Fruit fly (Drosophila melanogaster): ENCODE measurements around the gene CG17493.

CG17493 gene

dm6 chr2L:22550040-22550439 lies at the start of gene CG17493:
TSS of gene CG17493 (plus strand) at chr2L:22550064.
- no peak for TF ChIP-seq noc (tag; optimal IDR thresholded peaks at IDR 0.05)

- TF ChIP-seq noc (tag; optimal IDR thresholded peaks at IDR 0.05) = no peak
Measured at dm6 chr2L:22536488-22537041, 13.3 kb upstream of the CG17493 start, which contains the start of gene RpL5. TSS of gene RpL5 (minus strand) at chr2L:22536884.

dm6 chr2L:22537368-22537767 lies 12.5 kb upstream of the CG17493 start, which contains the start of gene CG17490:
TSS of gene CG17490 (plus strand) at chr2L:22537668.
- TF ChIP-seq noc (tag; optimal IDR thresholded peaks at IDR 0.05) = no peak

dm6 chr2L:22537940-22538657 lies 11.8 kb upstream of the CG17493 start:
- no peak for TF ChIP-seq noc (tag; optimal IDR thresholded peaks at IDR 0.05)

dm6 chr2L:22566218-22566617 lies 16.4 kb downstream of the CG17493 start:
- no peak for TF ChIP-seq noc (tag; optimal IDR thresholded peaks at IDR 0.05)

- no peak for TF ChIP-seq noc (tag; optimal IDR thresholded peaks at IDR 0.05)
Measured at dm6 chr2L:22567426-22567825, 17.6 kb downstream of the CG17493 start.

dm6 chr2L:22569530-22569929 lies 19.7 kb downstream of the CG17493 start:
- TF ChIP-seq noc (tag; optimal IDR thresholded peaks at IDR 0.05) = no peak

- TF ChIP-seq noc (tag; optimal IDR thresholded peaks at IDR 0.05) = no peak
Measured at dm6 chr2L:22570066-22570465, 20.2 kb downstream of the CG17493 start.

- no peak for TF ChIP-seq noc (tag; optimal IDR thresholded peaks at IDR 0.05)
Measured at dm6 chr2L:22574314-22574713, 24.4 kb downstream of the CG17493 start.

- TF ChIP-seq noc (tag; optimal IDR thresholded peaks at IDR 0.05) = no peak
Measured at dm6 chr2L:22575346-22575745, 25.5 kb downstream of the CG17493 start.

dm6 chr2L:22577875-22578274 lies 28.0 kb downstream of the CG17493 start:
- no peak for TF ChIP-seq noc (tag; optimal IDR thresholded peaks at IDR 0.05)

dm6 chr2L:22578920-22579548 lies 29.2 kb downstream of the CG17493 start, which contains the start of gene Slmap:
TSS of gene Slmap (plus strand) at chr2L:22579072.
- no peak for TF ChIP-seq noc (tag; optimal IDR thresholded peaks at IDR 0.05)
